Worm (Caenorhabditis elegans): Measurements from ENCODE around the gene bath-9.

DNA sequence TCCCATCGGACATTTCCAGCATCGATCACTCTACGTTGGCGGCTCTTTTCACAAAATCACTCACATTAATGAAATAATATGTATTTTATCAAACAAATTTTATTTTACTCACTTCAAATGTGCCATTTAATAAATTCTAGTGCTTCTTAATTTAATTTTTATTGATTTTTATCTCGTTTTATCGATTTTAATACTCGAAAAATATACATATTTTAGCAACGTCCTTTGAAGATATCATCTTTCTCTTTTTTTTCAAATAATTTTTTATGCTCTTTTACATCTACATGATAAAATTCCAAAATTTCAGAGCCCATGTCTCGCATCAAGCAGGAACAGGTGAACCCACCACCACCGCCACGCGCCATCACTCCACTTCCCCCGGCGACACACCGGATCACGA is 18.1 kb upstream of the bath-9 start, which contains the start of the genes lido-14 and bath-27:
- TF ChIP-seq fkh-10 (GFP tag; optimal IDR thresholded peaks at IDR 0.05) (no peak), unc-62 (GFP tag; optimal IDR thresholded peaks at IDR 0.05) (no peak), sptf-1 (tag; optimal IDR thresholded peaks at IDR 0.05) (no peak), fkh-4 (tag; optimal IDR thresholded peaks at IDR 0.05; ENCODE audit: borderline replicate concordance) (no peak), aly-2 (tag; optimal IDR thresholded peaks at IDR 0.05) (no peak), lin-14 (GFP tag; optimal IDR thresholded peaks at IDR 0.05) (no peak), ztf-4 (tag; optimal IDR thresholded peaks at IDR 0.05) (no peak), nhr-12 (tag; optimal IDR thresholded peaks at IDR 0.05) (no peak), dpl-1 (GFP tag; optimal IDR thresholded peaks at IDR 0.05) (no peak), unc-130 (tag; optimal IDR thresholded peaks at IDR 0.05) (no peak), unc-86 (tag; optimal IDR thresholded peaks at IDR 0.05) (no peak), snpc-4 (tag; optimal IDR thresholded peaks at IDR 0.05) (no peak)

All from whole organism, L1 larva.